Fruit fly (Drosophila melanogaster): Measurements from ENCODE around the gene CG11586.

Gene CG11586

DNA sequence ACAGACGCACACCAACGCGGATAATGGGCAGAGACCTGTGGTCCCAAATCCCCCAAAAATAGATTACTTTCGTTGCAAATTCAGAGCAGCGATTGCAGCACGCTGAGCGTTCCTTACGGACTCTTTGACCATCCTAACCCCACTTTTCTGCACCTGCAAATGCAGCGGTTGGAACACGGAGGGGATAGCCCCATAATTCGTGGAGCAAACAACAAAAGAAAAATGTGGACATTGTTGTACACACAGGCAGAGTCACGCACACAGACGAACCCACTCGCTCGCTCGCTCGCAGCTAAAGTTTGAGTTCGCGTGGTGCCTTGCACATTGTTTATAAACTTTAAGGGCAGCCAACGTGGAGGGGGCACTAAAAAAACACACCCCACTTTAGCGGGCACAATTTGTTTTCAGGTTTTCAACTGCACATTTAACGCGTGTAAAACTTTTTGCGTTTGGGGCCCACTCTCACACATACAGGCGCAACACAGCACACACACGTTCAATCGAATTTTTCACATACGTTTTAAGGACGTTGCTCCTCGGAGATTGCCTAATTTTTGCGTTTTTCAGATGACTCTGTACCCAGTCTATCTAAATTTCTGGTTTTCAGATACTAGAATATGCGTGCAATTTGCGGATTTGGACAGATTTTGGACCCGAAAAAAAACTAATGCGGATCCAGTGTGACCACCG, 8.5 kb downstream of the CG11586 start (continued):
- peak; percentile 13; the same call in 1 of the 2 replicates for TF ChIP-seq chm (GFP tag; IDR thresholded peaks at IDR 0.05)
- peak; percentile 57; the same call in 1 of the 2 replicates for TF ChIP-seq CG32767 (GFP tag; IDR thresholded peaks at IDR 0.05)
- TF ChIP-seq MBD-R2 (GFP tag; IDR thresholded peaks at IDR 0.05): peak; percentile 26
- no peak for TF ChIP-seq ash1 (GFP tag; optimal IDR thresholded peaks at IDR 0.05)
- 0 out of 2 replicates have a peak, but pooled peaks have one; percentile 31 for TF ChIP-seq CG10959 (GFP tag; IDR thresholded peaks at IDR 0.05)
- TF ChIP-seq MESR4 (GFP tag; optimal IDR thresholded peaks at IDR 0.05): peak; percentile 78
- no peak for TF ChIP-seq CG1603 (tag; optimal IDR thresholded peaks at IDR 0.05)
- 0 out of 2 replicates have a peak, but pooled peaks have one; percentile 18 for TF ChIP-seq sna (GFP tag; IDR thresholded peaks at IDR 0.05; ENCODE audit: partially characterized antibody)
- 0 out of 2 replicates have a peak, but pooled peaks have one; percentile 14 for TF ChIP-seq bbx (GFP tag; IDR thresholded peaks at IDR 0.05; ENCODE audit: partially characterized antibody)
- peak; percentile 46 for TF ChIP-seq CG4617 (GFP tag; optimal IDR thresholded peaks at IDR 0.05; ENCODE audit: borderline replicate concordance)
- TF ChIP-seq Oli (tag; optimal IDR thresholded peaks at IDR 0.05): no peak
- TF ChIP-seq Drgx (GFP tag; IDR thresholded peaks at IDR 0.05): no peak
- peak; percentile 48 for TF ChIP-seq sens (GFP tag)
- 0 out of 3 replicates have a peak, but pooled peaks have one; percentile 58 for TF ChIP-seq mld (GFP tag; IDR thresholded peaks at IDR 0.05; ENCODE audit: partially characterized antibody)
- peak; percentile 91 for TF ChIP-seq bigmax (GFP tag; optimal IDR thresholded peaks at IDR 0.05)
- 0 out of 3 replicates have a peak, but pooled peaks have one; percentile 20 for TF ChIP-seq CG14860 (GFP tag; IDR thresholded peaks at IDR 0.05; ENCODE audit: partially characterized antibody)

dm6 chr3L:4252862-4253610, 9.2 kb downstream of the CG11586 start:
- no peak for TF ChIP-seq CG4854 (GFP tag; optimal IDR thresholded peaks at IDR 0.05)
- no peak for TF ChIP-seq bbx (GFP tag; IDR thresholded peaks at IDR 0.05; ENCODE audit: partially characterized antibody)
- TF ChIP-seq Spps (tag; optimal IDR thresholded peaks at IDR 0.05): no peak
- no peak for TF ChIP-seq CG7372 (GFP tag; IDR thresholded peaks at IDR 0.05)
- TF ChIP-seq ro (GFP tag; IDR thresholded peaks at IDR 0.05): no peak
- no peak for TF ChIP-seq Taf1 (GFP tag; IDR thresholded peaks at IDR 0.05)
- TF ChIP-seq CG8388 (GFP tag; optimal IDR thresholded peaks at IDR 0.05): no peak
- TF ChIP-seq Hr78 (GFP tag; optimal IDR thresholded peaks at IDR 0.05): peak in 1 of 2 experiments; percentile 65
- no peak for TF ChIP-seq pfk (GFP tag; optimal IDR thresholded peaks at IDR 0.05)
- TF ChIP-seq kni (GFP tag; optimal IDR thresholded peaks at IDR 0.05): peak; percentile 86
- TF ChIP-seq crp (GFP tag; optimal IDR thresholded peaks at IDR 0.05): no peak
- TF ChIP-seq CG3847 (GFP tag; IDR thresholded peaks at IDR 0.05): no peak
- TF ChIP-seq ssp (GFP tag; IDR thresholded peaks at IDR 0.05): no peak
- no peak for TF ChIP-seq CG6683 (GFP tag; optimal IDR thresholded peaks at IDR 0.05)
- no peak for TF ChIP-seq croc (GFP tag; conservative IDR thresholded peaks at IDR 0.05)
- TF ChIP-seq Meics (GFP tag; optimal IDR thresholded peaks at IDR 0.05): no peak
- TF ChIP-seq Gsc (GFP tag; IDR thresholded peaks at IDR 0.05): no peak
- no peak for TF ChIP-seq sqz (GFP tag; optimal IDR thresholded peaks at IDR 0.05)
- no peak for TF ChIP-seq CG31365 (tag; optimal IDR thresholded peaks at IDR 0.05)
- TF ChIP-seq Nf-YB (GFP tag; optimal IDR thresholded peaks at IDR 0.05): no peak
- peak; percentile 47 for TF ChIP-seq sens (GFP tag)
- no peak for TF ChIP-seq Doc3 (GFP tag; IDR thresholded peaks at IDR 0.05; ENCODE audit: partially characterized antibody)
- peak; percentile 92 for TF ChIP-seq CG3995 (GFP tag; optimal IDR thresholded peaks at IDR 0.05)
- TF ChIP-seq CG7745 (tag; optimal IDR thresholded peaks at IDR 0.05): no peak
- TF ChIP-seq shn (GFP tag; optimal IDR thresholded peaks at IDR 0.05): no peak
- TF ChIP-seq nerfin-1 (tag; optimal IDR thresholded peaks at IDR 0.05): peak; percentile 88
- TF ChIP-seq CG10654 (GFP tag; optimal IDR thresholded peaks at IDR 0.05): no peak
- no peak for TF ChIP-seq peb (GFP tag; IDR thresholded peaks at IDR 0.05)
- no peak for TF ChIP-seq CG12769 (tag; optimal IDR thresholded peaks at IDR 0.05)
- TF ChIP-seq Dek (tag; optimal IDR thresholded peaks at IDR 0.05): no peak
- peak; percentile 89 for TF ChIP-seq zf30C (GFP tag; optimal IDR thresholded peaks at IDR 0.05)
- TF ChIP-seq row (GFP tag; IDR thresholded peaks at IDR 0.05): peak; percentile 14; the same call in 1 of the 3 replicates

All from whole organism, embryonic.